Worm (Caenorhabditis elegans) whole organism, L2 larva: ENCODE measurements around the gene str-220.

Experiments used
- C34F6.9 ChIP-seq: fragments of 150-350 bp; optimal IDR thresholded peaks from 2 replicates; lab custom pipeline; 2014; ENCODE audit warnings: missing biosample characterization, missing genetic modification characterization
- R02D3.7 ChIP-seq: fragments of 150-350 bp; optimal IDR thresholded peaks from 2 replicates; lab custom pipeline; 2014; ENCODE audit warnings: missing biosample characterization, missing genetic modification characterization
- Y55F3AM.14 ChIP-seq: fragments of 200-800 bp; sonication (Bioruptor generic); optimal IDR thresholded peaks from 2 replicates; lab custom pipeline; 2018; ENCODE audit warnings: mild to moderate bottlenecking, missing genetic modification characterization, missing compliant biosample characterization
- ZK546.5 ChIP-seq: sonication (generic microtip); optimal IDR thresholded peaks from 2 replicates; lab custom pipeline; 2017; ENCODE audit warnings: missing biosample characterization, missing genetic modification characterization
- alr-1 ChIP-seq: fragments of 150-350 bp; optimal IDR thresholded peaks from 2 replicates; lab custom pipeline; 2014; ENCODE audit warnings: missing biosample characterization, missing genetic modification characterization
- aly-2 ChIP-seq: fragments of 150-350 bp; optimal IDR thresholded peaks from 2 replicates; lab custom pipeline; 2014; ENCODE audit warnings: missing biosample characterization, missing genetic modification characterization
- ama-1 ChIP-seq: fragments of 150-350 bp; optimal IDR thresholded peaks from 2 replicates; lab custom pipeline; 2018; ENCODE audit warnings: inconsistent platforms
- blmp-1 ChIP-seq: sonication (generic microtip); optimal IDR thresholded peaks from 2 replicates; lab custom pipeline; 2017; ENCODE audit warnings: missing genetic modification characterization, mild to moderate bottlenecking, missing compliant biosample characterization, antibody characterized with exemption, moderate library complexity; ENCODE audit not compliant: insufficient read depth
- ceh-16 ChIP-seq: fragments of 150-350 bp; optimal IDR thresholded peaks from 2 replicates; lab custom pipeline; 2014; ENCODE audit warnings: missing biosample characterization, missing genetic modification characterization
- ceh-82 ChIP-seq: fragments of 150-350 bp; optimal IDR thresholded peaks from 2 replicates; lab custom pipeline; 2014; ENCODE audit warnings: missing biosample characterization, missing genetic modification characterization
- crh-2 ChIP-seq: sonication (generic microtip); optimal IDR thresholded peaks from 2 replicates; lab custom pipeline; 2017; ENCODE audit warnings: missing biosample characterization, missing genetic modification characterization
- dmd-4 ChIP-seq: sonication (generic microtip); optimal IDR thresholded peaks from 2 replicates; lab custom pipeline; 2017; ENCODE audit warnings: missing biosample characterization, missing genetic modification characterization
- egl-27 ChIP-seq: sonication (generic microtip); optimal IDR thresholded peaks from 3 replicates; lab custom pipeline; 2017; ENCODE audit warnings: missing biosample characterization, missing genetic modification reagents, missing genetic modification characterization
- elt-1 ChIP-seq: fragments of 150-350 bp; optimal IDR thresholded peaks from 2 replicates; lab custom pipeline; 2014; ENCODE audit warnings: missing biosample characterization, missing genetic modification characterization
- elt-3 ChIP-seq: sonication (generic microtip); optimal IDR thresholded peaks from 2 replicates; lab custom pipeline; 2017; ENCODE audit warnings: missing biosample characterization, missing genetic modification characterization
- fos-1 ChIP-seq: fragments of 150-350 bp; optimal IDR thresholded peaks from 2 replicates; lab custom pipeline; 2014; ENCODE audit warnings: missing biosample characterization, missing genetic modification characterization
- gmeb-1 ChIP-seq: fragments of 150-350 bp; optimal IDR thresholded peaks from 2 replicates; lab custom pipeline; 2014; ENCODE audit warnings: missing biosample characterization, missing genetic modification characterization
- lin-11 ChIP-seq: fragments of 150-350 bp; sonication (generic microtip); optimal IDR thresholded peaks from 2 replicates; lab custom pipeline; 2014; ENCODE audit warnings: missing biosample characterization, missing genetic modification characterization, inconsistent platforms, mixed read lengths
- lin-13 ChIP-seq: fragments of 150-350 bp; optimal IDR thresholded peaks from 2 replicates; lab custom pipeline; 2014; ENCODE audit warnings: missing biosample characterization, missing genetic modification reagents, missing genetic modification characterization
- lin-39 ChIP-seq: fragments of 150-350 bp; optimal IDR thresholded peaks from 2 replicates; lab custom pipeline; 2014; ENCODE audit warnings: missing biosample characterization, missing genetic modification reagents, missing genetic modification characterization
- lsy-2 ChIP-seq, 2 experiments: fragments of 150-350 bp in 1 of 2; sonication (generic microtip) in 1 of 2; optimal IDR thresholded peaks; 2 replicates each; lab custom pipeline; 2014 to 2017; ENCODE audit warnings: missing biosample characterization in 2 of 2, missing genetic modification characterization in 2 of 2
- mab-5 ChIP-seq: fragments of 150-350 bp; optimal IDR thresholded peaks from 2 replicates; lab custom pipeline; 2014; ENCODE audit warnings: missing biosample characterization, missing genetic modification characterization
- mbf-1 ChIP-seq: sonication (generic microtip); optimal IDR thresholded peaks from 2 replicates; lab custom pipeline; 2017; ENCODE audit warnings: missing biosample characterization, missing genetic modification characterization
- mdl-1 ChIP-seq, 2 experiments: fragments of 150-350 bp in 1 of 2; sonication (generic microtip) in 1 of 2; optimal IDR thresholded peaks; 2 replicates each; lab custom pipeline; 2017; ENCODE audit warnings: missing biosample characterization in 2 of 2, missing genetic modification characterization in 2 of 2
- nhr-10 ChIP-seq: sonication (generic microtip); optimal IDR thresholded peaks from 2 replicates; lab custom pipeline; 2017; ENCODE audit warnings: missing biosample characterization, missing genetic modification characterization
- nhr-11 ChIP-seq: fragments of 150-350 bp; optimal IDR thresholded peaks from 2 replicates; lab custom pipeline; 2014; ENCODE audit warnings: missing biosample characterization, missing genetic modification characterization
- nhr-12 ChIP-seq: fragments of 150-350 bp; optimal IDR thresholded peaks from 2 replicates; lab custom pipeline; 2014; ENCODE audit warnings: missing biosample characterization, missing genetic modification characterization
- nhr-129 ChIP-seq: fragments of 150-350 bp; optimal IDR thresholded peaks from 2 replicates; lab custom pipeline; 2014; ENCODE audit warnings: missing biosample characterization, missing genetic modification characterization
- nhr-21 ChIP-seq: fragments of 150-350 bp; optimal IDR thresholded peaks from 2 replicates; lab custom pipeline; 2014; ENCODE audit warnings: missing biosample characterization, missing genetic modification characterization
- nhr-23 ChIP-seq: fragments of 150-350 bp; optimal IDR thresholded peaks from 2 replicates; lab custom pipeline; 2014; ENCODE audit warnings: missing biosample characterization, missing genetic modification reagents, missing genetic modification characterization
- nhr-25 ChIP-seq: fragments of 150-350 bp; sonication (generic microtip); optimal IDR thresholded peaks from 3 replicates; lab custom pipeline; 2014; ENCODE audit warnings: missing biosample characterization, missing genetic modification characterization
- nhr-6 ChIP-seq: fragments of 150-350 bp; optimal IDR thresholded peaks from 2 replicates; lab custom pipeline; 2014; ENCODE audit warnings: missing biosample characterization, missing genetic modification characterization
- nhr-77 ChIP-seq: fragments of 150-350 bp; optimal IDR thresholded peaks from 2 replicates; lab custom pipeline; 2014; ENCODE audit warnings: missing biosample characterization, missing genetic modification characterization
- skn-1 ChIP-seq: sonication (generic microtip); optimal IDR thresholded peaks from 2 replicates; lab custom pipeline; 2017; ENCODE audit warnings: missing biosample characterization, missing genetic modification characterization
- sma-3 ChIP-seq: sonication (generic microtip); optimal IDR thresholded peaks from 2 replicates; lab custom pipeline; 2016; ENCODE audit warnings: missing genetic modification reagents, missing genetic modification characterization, missing compliant biosample characterization
- sma-9 ChIP-seq, 2 experiments: fragments of 150-350 bp in 1 of 2; sonication (generic microtip) in 1 of 2; optimal IDR thresholded peaks; 2 replicates each; lab custom pipeline; 2014 to 2016; ENCODE audit warnings: missing genetic modification characterization in 2 of 2, mild to moderate bottlenecking in 1 of 2, missing biosample characterization in 1 of 2, missing compliant biosample characterization in 1 of 2, missing genetic modification reagents in 1 of 2, moderate library complexity in 1 of 2
- snpc-4 ChIP-seq: fragments of 150-350 bp; optimal IDR thresholded peaks from 2 replicates; lab custom pipeline; 2014; ENCODE audit warnings: missing biosample characterization, missing genetic modification characterization
- unc-39 ChIP-seq: fragments of 150-350 bp; optimal IDR thresholded peaks from 2 replicates; lab custom pipeline; 2014; ENCODE audit warnings: missing biosample characterization, missing genetic modification characterization
- unc-55 ChIP-seq: fragments of 150-350 bp; sonication (generic microtip); optimal IDR thresholded peaks from 3 replicates; lab custom pipeline; 2014; ENCODE audit warnings: missing biosample characterization, missing genetic modification reagents, missing genetic modification characterization
- unc-62 ChIP-seq: fragments of 150-350 bp; optimal IDR thresholded peaks from 2 replicates; lab custom pipeline; 2014; ENCODE audit warnings: missing biosample characterization, missing genetic modification reagents, missing genetic modification characterization
- ztf-1 ChIP-seq: fragments of 200-800 bp; sonication (Bioruptor generic); conservative IDR thresholded peaks from 2 replicates; pipeline ENCODE4 v1.3.6; 2022; ENCODE audit warnings: missing genetic modification characterization, missing compliant biosample characterization
- ztf-11 ChIP-seq: sonication (generic microtip); optimal IDR thresholded peaks from 2 replicates; lab custom pipeline; 2017; ENCODE audit warnings: missing biosample characterization, missing genetic modification characterization
- ztf-4 ChIP-seq: fragments of 150-350 bp; optimal IDR thresholded peaks from 2 replicates; lab custom pipeline; 2014; ENCODE audit warnings: missing biosample characterization, missing genetic modification characterization

The str-220 gene

ce11 chrIV:7153362-7153761, 17.8 kb downstream of the str-220 start, which contains the start of gene C34D4.3:
Gene C34D4.3, plus strand, starts transcription at chrIV:7153662.
- no peak for TF ChIP-seq nhr-6 (tag; lab: Kevin White, UChicago)
- no peak for TF ChIP-seq nhr-25 (tag; lab: Kevin White, UChicago)
- no peak for TF ChIP-seq nhr-12 (tag; lab: Kevin White, UChicago)
- TF ChIP-seq ama-1 (lab: Kevin White, UChicago): no peak
- no peak for TF ChIP-seq nhr-11 (tag; lab: Kevin White, UChicago)
- TF ChIP-seq egl-27 (tag; lab: Kevin White, UChicago): no peak
- TF ChIP-seq ceh-16 (tag; lab: Kevin White, UChicago): no peak
- TF ChIP-seq elt-3 (tag; lab: Kevin White, UChicago): no peak
- no peak for TF ChIP-seq ceh-82 (tag; lab: Kevin White, UChicago)
- TF ChIP-seq alr-1 (tag; lab: Kevin White, UChicago): no peak
- no peak for TF ChIP-seq ztf-4 (tag; lab: Kevin White, UChicago)
- TF ChIP-seq lin-13 (GFP tag; lab: Kevin White, UChicago): no peak
- TF ChIP-seq unc-55 (GFP tag; lab: Kevin White, UChicago): no peak
- no peak for TF ChIP-seq unc-39 (tag; lab: Kevin White, UChicago)
- no peak for TF ChIP-seq unc-62
- TF ChIP-seq nhr-21 (tag; lab: Kevin White, UChicago): no peak
- TF ChIP-seq dmd-4 (tag; lab: Kevin White, UChicago): no peak
- TF ChIP-seq nhr-129 (tag; lab: Kevin White, UChicago): no peak

- TF ChIP-seq nhr-25 (tag; lab: Kevin White, UChicago) (no peak), elt-1 (no peak), mdl-1 (tag; optimal IDR thresholded peaks at IDR 0.05; lab: Kevin White, UChicago) (no peak), mab-5 (tag; lab: Kevin White, UChicago) (no peak), Y55F3AM.14 (GFP tag; lab: Kevin White, UChicago) (no peak), nhr-11 (tag; lab: Kevin White, UChicago) (no peak), nhr-21 (tag; lab: Kevin White, UChicago) (no peak), ama-1 (lab: Kevin White, UChicago) (no peak), nhr-6 (tag; lab: Kevin White, UChicago) (no peak), ztf-1 (no peak), ZK546.5 (no peak)
These were observed 18.7 kb downstream of the str-220 start, which contains the start of gene col-113 for ce11 chrIV:7152409-7152808. Gene col-113, minus strand, starts transcription at chrIV:7152509.

ce11 chrIV:7149020-7149601, 22.0 kb downstream of the str-220 start, which contains the start of gene C34D4.4:
Gene C34D4.4, plus strand, starts transcription at chrIV:7149361.
- TF ChIP-seq C34F6.9 (tag; lab: Kevin White, UChicago) (peak; percentile 68), gmeb-1 (peak; percentile 28), unc-55 (GFP tag; lab: Kevin White, UChicago) (peak; percentile 69), ztf-11 (tag; lab: Kevin White, UChicago) (no peak), crh-2 (tag; lab: Kevin White, UChicago) (peak; percentile 54), nhr-129 (tag; lab: Kevin White, UChicago) (peak; percentile 21), lsy-2 (tag; optimal IDR thresholded peaks at IDR 0.05; lab: Kevin White, UChicago) (peak; percentile 85 to 97), mbf-1 (tag; lab: Kevin White, UChicago) (no peak), nhr-23 (no peak), elt-3 (tag; lab: Kevin White, UChicago) (no peak)

- TF ChIP-seq elt-1 (no peak), sma-3 (no peak), nhr-77 (tag; lab: Kevin White, UChicago) (no peak), ztf-4 (tag; lab: Kevin White, UChicago) (no peak), dmd-4 (tag; lab: Kevin White, UChicago) (no peak), crh-2 (tag; lab: Kevin White, UChicago) (peak; percentile 30), unc-55 (GFP tag; lab: Kevin White, UChicago) (peak; percentile 51), sma-9 (GFP tag; optimal IDR thresholded peaks at IDR 0.05; lab: Kevin White, UChicago) (no peak), sma-9 (tag; optimal IDR thresholded peaks at IDR 0.05; lab: Kevin White, UChicago) (no peak), egl-27 (tag; lab: Kevin White, UChicago) (no peak), fos-1 (peak; percentile 25), ztf-11 (tag; lab: Kevin White, UChicago) (no peak), gmeb-1 (no peak), nhr-23 (no peak), lin-13 (GFP tag; lab: Kevin White, UChicago) (no peak), ceh-82 (tag; lab: Kevin White, UChicago) (no peak), nhr-129 (tag; lab: Kevin White, UChicago) (peak; percentile 61), skn-1 (no peak), nhr-12 (tag; lab: Kevin White, UChicago) (no peak), C34F6.9 (tag; lab: Kevin White, UChicago) (peak; percentile 56), Y55F3AM.14 (GFP tag; lab: Kevin White, UChicago) (no peak), lin-39 (tag; lab: Kevin White, UChicago) (no peak), ZK546.5 (no peak), aly-2 (no peak), lin-11 (tag; lab: Kevin White, UChicago) (no peak), blmp-1 (tag; lab: Kevin White, UChicago) (no peak), lsy-2 (tag; optimal IDR thresholded peaks at IDR 0.05; lab: Kevin White, UChicago) (peak in 1 of 2 experiments; percentile 55), snpc-4 (no peak), mab-5 (tag; lab: Kevin White, UChicago) (no peak), nhr-10 (tag; lab: Kevin White, UChicago) (no peak), R02D3.7 (tag; lab: Kevin White, UChicago) (no peak)
These were observed 23.4 kb downstream of the str-220 start for ce11 chrIV:7147722-7148121.
